Fruit fly (Drosophila melanogaster): Measurements from ENCODE around the gene CG13288.

The CG13288 gene

dm6 chr3L:5903955-5904354 lies 3.2 kb upstream of the CG13288 start, which contains the start of gene CG32413:
Gene CG32413 (minus strand): TSS chr3L:5904055.
- TF ChIP-seq vvl (GFP tag; IDR thresholded peaks at IDR 0.05) (no peak), Dp (GFP tag; optimal IDR thresholded peaks at IDR 0.05) (no peak), CG10431 (GFP tag; optimal IDR thresholded peaks at IDR 0.05) (no peak)

- TF ChIP-seq NK7.1 (GFP tag; optimal IDR thresholded peaks at IDR 0.05) (no peak), CG32767 (GFP tag; IDR thresholded peaks at IDR 0.05) (no peak), Scr (GFP tag; IDR thresholded peaks at IDR 0.05; ENCODE audit: partially characterized antibody) (no peak), abd-A (tag; optimal IDR thresholded peaks at IDR 0.05) (no peak), ssp (GFP tag; IDR thresholded peaks at IDR 0.05) (no peak), trh (GFP tag; optimal IDR thresholded peaks at IDR 0.05) (no peak), Bgb (GFP tag; IDR thresholded peaks at IDR 0.05; ENCODE audit: partially characterized antibody) (no peak), H2.0 (GFP tag; IDR thresholded peaks at IDR 0.05) (no peak), en (GFP tag; optimal IDR thresholded peaks at IDR 0.05) (no peak), Nf-YC (tag; optimal IDR thresholded peaks at IDR 0.05) (no peak), gcm2 (GFP tag; optimal IDR thresholded peaks at IDR 0.05) (no peak), CG11247 (GFP tag; IDR thresholded peaks at IDR 0.05) (no peak)
Observed at dm6 chr3L:5906599-5906998, 582 bp upstream of the CG13288 start, which contains the start of gene CG10486. Gene CG10486 (minus strand): TSS chr3L:5906699.

DNA sequence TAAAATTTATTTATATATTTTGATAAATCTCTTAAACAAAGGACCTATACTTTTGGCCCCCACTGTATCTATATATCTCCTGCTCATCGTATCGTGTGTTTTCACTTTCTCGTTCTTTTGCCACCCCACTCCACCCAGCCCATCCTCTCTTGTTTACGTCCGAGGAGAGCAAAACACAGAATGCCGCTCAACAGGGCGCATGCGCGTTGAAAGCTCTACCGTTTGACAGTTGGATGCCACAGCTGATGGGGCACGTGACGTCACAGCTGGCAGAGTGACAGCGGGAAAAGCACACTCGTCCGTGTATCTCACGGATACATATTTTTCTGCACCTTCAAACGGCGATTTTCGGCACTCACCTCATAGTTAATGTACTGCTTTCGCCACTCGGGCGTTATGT lies 13.6 kb downstream of the CG13288 start:
- peak; percentile 14 for TF ChIP-seq Hmr (GFP tag; optimal IDR thresholded peaks at IDR 0.05)
- TF ChIP-seq CG34422 (GFP tag; IDR thresholded peaks at IDR 0.05): peak; percentile 37; the same call in 1 of the 3 replicates
- TF ChIP-seq CG13624 (GFP tag; optimal IDR thresholded peaks at IDR 0.05): no peak
- no peak for TF ChIP-seq wdn (GFP tag; IDR thresholded peaks at IDR 0.05)
- no peak for TF ChIP-seq maf-S (GFP tag; optimal IDR thresholded peaks at IDR 0.05)
- no peak for TF ChIP-seq unpg (GFP tag; optimal IDR thresholded peaks at IDR 0.05)
- no peak for TF ChIP-seq ab (GFP tag; optimal IDR thresholded peaks at IDR 0.05)
- no peak for TF ChIP-seq Mes4 (GFP tag; optimal IDR thresholded peaks at IDR 0.05)
- TF ChIP-seq pfk (GFP tag; optimal IDR thresholded peaks at IDR 0.05): no peak
- TF ChIP-seq corto (GFP tag; optimal IDR thresholded peaks at IDR 0.05): no peak
- TF ChIP-seq CG31388 (GFP tag; optimal IDR thresholded peaks at IDR 0.05): no peak
- no peak for TF ChIP-seq eyg (GFP tag; optimal IDR thresholded peaks at IDR 0.05)
- peak; percentile 86 for TF ChIP-seq ewg (GFP tag; optimal IDR thresholded peaks at IDR 0.05)
- TF ChIP-seq PHDP (tag; optimal IDR thresholded peaks at IDR 0.05): peak; percentile 21
- TF ChIP-seq CG13287 (GFP tag; IDR thresholded peaks at IDR 0.05; ENCODE audit: partially characterized antibody): peak; percentile 39; the same call in 1 of the 2 replicates
- no peak for TF ChIP-seq CG14441 (GFP tag; IDR thresholded peaks at IDR 0.05)
- no peak for TF ChIP-seq CG6683 (GFP tag; optimal IDR thresholded peaks at IDR 0.05)
- peak; percentile 87; the same call in 1 of the 2 replicates for TF ChIP-seq CG32767 (GFP tag; IDR thresholded peaks at IDR 0.05)
- TF ChIP-seq CG2712 (tag; optimal IDR thresholded peaks at IDR 0.05): no peak
- no peak for TF ChIP-seq CG1602 (GFP tag; optimal IDR thresholded peaks at IDR 0.05)
- TF ChIP-seq pzg (GFP tag; optimal IDR thresholded peaks at IDR 0.05): peak; percentile 13
- TF ChIP-seq CG4730 (GFP tag; IDR thresholded peaks at IDR 0.05): no peak
- no peak for TF ChIP-seq esg (GFP tag; conservative IDR thresholded peaks at IDR 0.05)
- 0 out of 2 replicates have a peak, but pooled peaks have one; percentile 34 for TF ChIP-seq unc-4 (GFP tag; IDR thresholded peaks at IDR 0.05; ENCODE audit: partially characterized antibody)
- no peak for TF ChIP-seq mirr (GFP tag; optimal IDR thresholded peaks at IDR 0.05)
- TF ChIP-seq Awh (GFP tag; IDR thresholded peaks at IDR 0.05): 0 out of 2 replicates have a peak, but pooled peaks have one; percentile 9
- TF ChIP-seq org-1 (GFP tag; optimal IDR thresholded peaks at IDR 0.05): no peak
- TF ChIP-seq hkb (optimal IDR thresholded peaks at IDR 0.05): no peak
- peak; percentile 42; the same call in 1 of the 2 replicates for TF ChIP-seq hkb (GFP tag; IDR thresholded peaks at IDR 0.05)
- TF ChIP-seq CG11695 (GFP tag; IDR thresholded peaks at IDR 0.05): 0 out of 3 replicates have a peak, but pooled peaks have one; percentile 34
- TF ChIP-seq knrl (GFP tag; IDR thresholded peaks at IDR 0.05; ENCODE audit: partially characterized antibody): peak; percentile 23; the same call in 1 of the 3 replicates
- no peak for TF ChIP-seq CG1792 (GFP tag; optimal IDR thresholded peaks at IDR 0.05)
- TF ChIP-seq C15 (GFP tag; IDR thresholded peaks at IDR 0.05): no peak
- TF ChIP-seq Oli (tag; optimal IDR thresholded peaks at IDR 0.05): peak; percentile 4
